Fruit fly (Drosophila melanogaster) whole organism, pupa: Measurements from ENCODE around the gene B52.

Experiments
- CG32121 ChIP-seq: fragments of 200-800 bp; sonication (Bioruptor generic); IDR thresholded peaks from 2 replicates; pipeline ENCODE4 v1.3.6; 2022; ENCODE audit warnings: missing biosample characterization, missing genetic modification characterization
- CG8301 ChIP-seq: fragments of 200-800 bp; sonication (Bioruptor generic); optimal IDR thresholded peaks from 2 replicates; lab custom pipeline; 2018; ENCODE audit warnings: missing biosample characterization, mild to moderate bottlenecking, missing genetic modification characterization
- CG9948 ChIP-seq: fragments of 200-800 bp; sonication (Bioruptor generic); optimal IDR thresholded peaks from 2 replicates; lab custom pipeline; 2018; ENCODE audit warnings: missing biosample characterization, mild to moderate bottlenecking, missing genetic modification characterization, moderate library complexity
- EcR ChIP-seq: fragments of 200-800 bp; sonication (Bioruptor generic); optimal IDR thresholded peaks from 3 replicates; lab custom pipeline; 2019; ENCODE audit warnings: missing biosample characterization, missing genetic modification characterization, mild to moderate bottlenecking, moderate library complexity, missing genetic modification reagents
- Pif1B ChIP-seq: fragments of 200-800 bp; sonication (Bioruptor generic); optimal IDR thresholded peaks from 3 replicates; lab custom pipeline; 2016; ENCODE audit warnings: missing biosample characterization, missing genetic modification characterization
- fd96Ca ChIP-seq: fragments of 200-800 bp; sonication (Bioruptor generic); IDR thresholded peaks from 3 replicates; pipeline ENCODE4 v1.3.6; 2022; ENCODE audit warnings: missing biosample characterization, missing genetic modification characterization
- rn ChIP-seq: fragments of 200-800 bp; sonication (Bioruptor generic); IDR thresholded peaks from 2 replicates; pipeline ENCODE4 v1.3.6; 2022; ENCODE audit warnings: missing biosample characterization, missing genetic modification characterization

- TF ChIP-seq CG32121 (GFP tag; lab: Robert Waterston, UW) (no peak), rn (GFP tag; lab: Robert Waterston, UW) (no peak), CG8301 (tag; lab: Kevin White, UChicago) (no peak), CG9948 (tag; lab: Kevin White, UChicago) (no peak), fd96Ca (no peak), EcR (no peak), Pif1B (GFP tag; lab: Kevin White, UChicago) (no peak)
Measured at dm6 chr3R:13615617-13616016, 45.5 kb upstream of the B52 start, which contains the start of gene CG9269.
